Worm (Caenorhabditis elegans) whole organism, midembryonic: ENCODE measurements around the gene R04D3.3.

ENCODE experiments used
- klf-2 ChIP-seq: fragments of 200-800 bp; sonication (Bioruptor generic); conservative IDR thresholded peaks from 2 replicates; pipeline ENCODE4 v1.3.6; 2022; ENCODE audit warnings: missing genetic modification reagents, missing genetic modification characterization, missing compliant biosample characterization
- ref-1 ChIP-seq: fragments of 200-800 bp; sonication (Bioruptor generic); conservative IDR thresholded peaks from 2 replicates; pipeline ENCODE4 v1.3.6; 2022; ENCODE audit warnings: missing genetic modification reagents, missing genetic modification characterization, missing compliant biosample characterization

DNA sequence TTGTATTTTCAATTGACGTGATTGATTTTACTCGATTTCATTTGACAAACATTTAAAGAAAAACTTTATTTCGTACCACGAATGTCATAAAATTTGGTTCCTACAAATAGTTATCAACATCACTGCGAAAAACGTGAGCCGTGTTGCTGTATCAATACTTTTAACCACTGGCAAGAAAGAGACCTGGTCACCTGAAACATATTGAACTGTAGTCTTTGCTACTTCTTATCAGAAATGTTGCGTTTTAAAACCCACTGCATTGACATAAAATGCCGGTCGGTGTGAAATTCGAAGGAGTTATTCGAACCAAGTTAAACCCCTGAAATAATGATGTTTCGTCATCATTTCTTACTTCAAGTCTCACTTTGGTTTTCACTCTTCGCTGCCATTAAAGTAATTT, 42.8 kb downstream of the R04D3.3 start:
- TF ChIP-seq klf-2 (GFP tag; lab: Robert Waterston, UW) (no peak), ref-1 (GFP tag; lab: Robert Waterston, UW) (no peak)
